Fruit fly (Drosophila melanogaster): ENCODE measurements around the gene Hel25E.

Gene Hel25E

dm6 chr2L:5558809-5559392, 16.8 kb upstream of the Hel25E start, which contains the start of gene GluRIIB:
Gene GluRIIB (plus strand): TSS chr2L:5559342.
- TF ChIP-seq rn (GFP tag; IDR thresholded peaks at IDR 0.05) = no peak
- peak; percentile 20 for TF ChIP-seq CG14655 (GFP tag; optimal IDR thresholded peaks at IDR 0.05)
- no peak for TF ChIP-seq gl (tag; optimal IDR thresholded peaks at IDR 0.05)

- TF ChIP-seq Pif1A (GFP tag; optimal IDR thresholded peaks at IDR 0.05) (no peak), CG8159 (tag; optimal IDR thresholded peaks at IDR 0.05) (no peak), CG4496 (GFP tag; IDR thresholded peaks at IDR 0.05) (no peak), CG12605 (GFP tag; IDR thresholded peaks at IDR 0.05) (no peak), EcR (GFP tag; optimal IDR thresholded peaks at IDR 0.05) (no peak), CG15710 (tag; optimal IDR thresholded peaks at IDR 0.05) (no peak), CG13204 (GFP tag; optimal IDR thresholded peaks at IDR 0.05) (no peak), CG32121 (GFP tag; IDR thresholded peaks at IDR 0.05) (no peak)
These were observed 12.7 kb upstream of the Hel25E start, which contains the start of gene GluRIIA for dm6 chr2L:5554818-5555217. Gene GluRIIA (plus strand): TSS chr2L:5555072.

- TF ChIP-seq CG8301 (tag; optimal IDR thresholded peaks at IDR 0.05) = no peak
- no peak for TF ChIP-seq CG34367 (tag; optimal IDR thresholded peaks at IDR 0.05)
- TF ChIP-seq rn (GFP tag; IDR thresholded peaks at IDR 0.05) = no peak
- no peak for TF ChIP-seq Ets98B (GFP tag; IDR thresholded peaks at IDR 0.05)
- no peak for TF ChIP-seq Pif1B (GFP tag; optimal IDR thresholded peaks at IDR 0.05)
- no peak for TF ChIP-seq fd96Ca (GFP tag; IDR thresholded peaks at IDR 0.05)
- TF ChIP-seq CG17806 (tag; optimal IDR thresholded peaks at IDR 0.05) = no peak
- no peak for TF ChIP-seq Pif1A (GFP tag; optimal IDR thresholded peaks at IDR 0.05)
- TF ChIP-seq CG12605 (GFP tag; IDR thresholded peaks at IDR 0.05) = no peak
- TF ChIP-seq CG9948 (tag; optimal IDR thresholded peaks at IDR 0.05) = no peak
- TF ChIP-seq CG32121 (GFP tag; IDR thresholded peaks at IDR 0.05) = no peak
- TF ChIP-seq CG13204 (GFP tag; optimal IDR thresholded peaks at IDR 0.05) = no peak
- TF ChIP-seq CG4496 (GFP tag; IDR thresholded peaks at IDR 0.05) = no peak
These were observed 11.6 kb upstream of the Hel25E start, which contains the start of the genes CG14013 and CG14017 for dm6 chr2L:5553750-5554149. Gene CG14013 (minus strand): TSS chr2L:5553850. Gene CG14017 (plus strand): TSS chr2L:5553897.

dm6 chr2L:5551538-5551937, 9.4 kb upstream of the Hel25E start, which contains the start of gene CG18269:
Gene CG18269 (plus strand): TSS chr2L:5551838.
- TF ChIP-seq Ets98B (GFP tag; IDR thresholded peaks at IDR 0.05) = no peak
- TF ChIP-seq CG10348 (GFP tag; IDR thresholded peaks at IDR 0.05) = no peak
- TF ChIP-seq CG9948 (tag; optimal IDR thresholded peaks at IDR 0.05) = no peak
- no peak for TF ChIP-seq CG13204 (GFP tag; optimal IDR thresholded peaks at IDR 0.05)
- no peak for TF ChIP-seq CG8301 (tag; optimal IDR thresholded peaks at IDR 0.05)
- no peak for TF ChIP-seq CG17806 (tag; optimal IDR thresholded peaks at IDR 0.05)
- no peak for TF ChIP-seq gl (tag; optimal IDR thresholded peaks at IDR 0.05)
- no peak for TF ChIP-seq Snoo (tag; optimal IDR thresholded peaks at IDR 0.05)
- no peak for TF ChIP-seq CG34367 (tag; optimal IDR thresholded peaks at IDR 0.05)
- TF ChIP-seq fd96Ca (GFP tag; IDR thresholded peaks at IDR 0.05) = no peak
- no peak for TF ChIP-seq CG15710 (tag; optimal IDR thresholded peaks at IDR 0.05)
- TF ChIP-seq CG8159 (tag; optimal IDR thresholded peaks at IDR 0.05) = no peak
- no peak for TF ChIP-seq D1 (tag; optimal IDR thresholded peaks at IDR 0.05)
- TF ChIP-seq Pif1A (GFP tag; optimal IDR thresholded peaks at IDR 0.05) = no peak

dm6 chr2L:5550735-5551134, 8.6 kb upstream of the Hel25E start, which contains the start of gene CG14014:
Gene CG14014 (minus strand): TSS chr2L:5550835.
- TF ChIP-seq CG17806 (tag; optimal IDR thresholded peaks at IDR 0.05) = no peak
- TF ChIP-seq Pif1B (GFP tag; optimal IDR thresholded peaks at IDR 0.05) = no peak
- no peak for TF ChIP-seq CG8159 (tag; optimal IDR thresholded peaks at IDR 0.05)
- no peak for TF ChIP-seq D1 (tag; optimal IDR thresholded peaks at IDR 0.05)
- TF ChIP-seq fd96Ca (GFP tag; IDR thresholded peaks at IDR 0.05) = no peak
- no peak for TF ChIP-seq CG12605 (GFP tag; IDR thresholded peaks at IDR 0.05)

- TF ChIP-seq CG12605 (GFP tag; IDR thresholded peaks at IDR 0.05) = no peak
- TF ChIP-seq gl (tag; optimal IDR thresholded peaks at IDR 0.05) = no peak
- no peak for TF ChIP-seq D1 (tag; optimal IDR thresholded peaks at IDR 0.05)
- TF ChIP-seq Ets98B (GFP tag; IDR thresholded peaks at IDR 0.05) = no peak
- TF ChIP-seq rn (GFP tag; IDR thresholded peaks at IDR 0.05) = no peak
These were observed 5.2 kb upstream of the Hel25E start for dm6 chr2L:5547288-5547777.

- TF ChIP-seq CG9948 (tag; optimal IDR thresholded peaks at IDR 0.05) (peak; percentile 56), D1 (tag; optimal IDR thresholded peaks at IDR 0.05) (no peak), Snoo (tag; optimal IDR thresholded peaks at IDR 0.05) (peak; percentile 65), rn (GFP tag; IDR thresholded peaks at IDR 0.05) (peak; percentile 55; the same call in 1 of the 2 replicates), CG4496 (GFP tag; IDR thresholded peaks at IDR 0.05) (peak; percentile 46; the same call in 1 of the 3 replicates), Ets98B (GFP tag; IDR thresholded peaks at IDR 0.05) (0 out of 2 replicates have a peak, but pooled peaks have one; percentile 34), CG15710 (tag; optimal IDR thresholded peaks at IDR 0.05) (peak; percentile 29), Pif1A (GFP tag; optimal IDR thresholded peaks at IDR 0.05) (peak; percentile 67), gl (tag; optimal IDR thresholded peaks at IDR 0.05) (no peak), fd96Ca (GFP tag; IDR thresholded peaks at IDR 0.05) (peak; percentile 61), CG8159 (tag; optimal IDR thresholded peaks at IDR 0.05) (peak; percentile 85), CG13204 (GFP tag; optimal IDR thresholded peaks at IDR 0.05) (no peak), CG17806 (tag; optimal IDR thresholded peaks at IDR 0.05) (peak; percentile 76), CG10348 (GFP tag; IDR thresholded peaks at IDR 0.05) (no peak), CG14655 (GFP tag; optimal IDR thresholded peaks at IDR 0.05) (peak; percentile 89), Pif1B (GFP tag; optimal IDR thresholded peaks at IDR 0.05) (peak; percentile 73), EcR (GFP tag; optimal IDR thresholded peaks at IDR 0.05) (peak; percentile 100), CG8301 (tag; optimal IDR thresholded peaks at IDR 0.05) (peak; percentile 77), CG32121 (GFP tag; IDR thresholded peaks at IDR 0.05) (peak; percentile 79), CG12605 (GFP tag; IDR thresholded peaks at IDR 0.05) (peak; percentile 75), CG34367 (tag; optimal IDR thresholded peaks at IDR 0.05) (peak; percentile 4)
These were observed 4.6 kb upstream of the Hel25E start, which contains the start of gene Oscillin for dm6 chr2L:5546518-5547287. Gene Oscillin (plus strand): TSS chr2L:5547086.
